Worm (Caenorhabditis elegans) whole organism, late embryonic: ENCODE data around the gene twk-44.

Experiments used
- K09A11.1 ChIP-seq: sonication (generic microtip); optimal IDR thresholded peaks from 2 replicates; lab custom pipeline; 2017; ENCODE audit warnings: antibody characterized with exemption, mild to moderate bottlenecking, missing genetic modification characterization, missing compliant biosample characterization; ENCODE audit not compliant: insufficient read depth
- ahr-1 ChIP-seq: sonication (generic microtip); optimal IDR thresholded peaks from 2 replicates; lab custom pipeline; 2016; ENCODE audit warnings: missing genetic modification characterization, missing compliant biosample characterization
- ama-1 ChIP-seq: fragments of 150-350 bp; optimal IDR thresholded peaks from 2 replicates; lab custom pipeline; 2014
- ceh-6 ChIP-seq: fragments of 200-800 bp; sonication (Bioruptor generic); optimal IDR thresholded peaks from 2 replicates; lab custom pipeline; 2018; ENCODE audit warnings: mild to moderate bottlenecking, missing genetic modification characterization, missing compliant biosample characterization
- dmd-4 ChIP-seq: sonication (generic microtip); optimal IDR thresholded peaks from 2 replicates; lab custom pipeline; 2016; ENCODE audit warnings: borderline replicate concordance, missing genetic modification characterization, missing compliant biosample characterization
- elt-2 ChIP-seq: sonication (generic microtip); optimal IDR thresholded peaks from 2 replicates; lab custom pipeline; 2016; ENCODE audit warnings: missing genetic modification reagents, missing genetic modification characterization, missing compliant biosample characterization
- hlh-13 ChIP-seq: fragments of 200-800 bp; sonication (Bioruptor generic); optimal IDR thresholded peaks from 2 replicates; lab custom pipeline; 2018; ENCODE audit warnings: mild to moderate bottlenecking, missing genetic modification characterization, missing compliant biosample characterization
- hlh-15 ChIP-seq: sonication (generic microtip); optimal IDR thresholded peaks from 2 replicates; lab custom pipeline; 2016; ENCODE audit warnings: missing genetic modification characterization, missing compliant biosample characterization
- nhr-11 ChIP-seq: fragments of 150-350 bp; optimal IDR thresholded peaks from 2 replicates; lab custom pipeline; 2014; ENCODE audit warnings: missing biosample characterization, missing genetic modification characterization
- pax-1 ChIP-seq: fragments of 150-350 bp; optimal IDR thresholded peaks from 2 replicates; lab custom pipeline; 2014; ENCODE audit warnings: missing biosample characterization, missing genetic modification characterization
- pha-4 ChIP-seq: fragments of 150-350 bp; optimal IDR thresholded peaks from 2 replicates; lab custom pipeline; 2018; ENCODE audit warnings: missing biosample characterization, missing genetic modification reagents, missing genetic modification characterization
- unc-42 ChIP-seq: sonication (generic microtip); optimal IDR thresholded peaks from 2 replicates; lab custom pipeline; 2016; ENCODE audit warnings: missing genotype, missing genetic modification characterization, missing compliant biosample characterization
- zip-5 ChIP-seq: sonication (generic microtip); optimal IDR thresholded peaks from 2 replicates; lab custom pipeline; 2016; ENCODE audit warnings: missing genetic modification characterization, missing compliant biosample characterization

- TF ChIP-seq pax-1 (tag; lab: Kevin White, UChicago) = no peak
- no peak for TF ChIP-seq zip-5 (tag; lab: Kevin White, UChicago)
- no peak for TF ChIP-seq dmd-4 (tag; lab: Kevin White, UChicago)
- TF ChIP-seq hlh-15 (tag; lab: Kevin White, UChicago) = no peak
- TF ChIP-seq elt-2 (tag; lab: Kevin White, UChicago) = peak; percentile 53
- TF ChIP-seq ahr-1 (tag; lab: Kevin White, UChicago) = no peak
- no peak for TF ChIP-seq ama-1
- TF ChIP-seq K09A11.1 (tag; lab: Kevin White, UChicago) = no peak
- TF ChIP-seq ceh-6 (GFP tag; lab: Kevin White, UChicago) = no peak
- TF ChIP-seq unc-42 (tag; lab: Kevin White, UChicago) = no peak
- TF ChIP-seq hlh-13 = no peak
- TF ChIP-seq nhr-11 = no peak
- TF ChIP-seq pha-4 = no peak
Observed at ce11 chrX:11628580-11628979, 1.7 kb upstream of the twk-44 start, which contains the start of gene spp-30.
